Fruit fly (Drosophila melanogaster): ENCODE data around the gene CG43693.

CG43693 gene

dm6 chr3L:11051271-11051670 lies at the start of gene CG43693:
Gene CG43693 (minus strand): TSS chr3L:11051371.
- TF ChIP-seq CTCF (optimal IDR thresholded peaks at IDR 0.05), result no peak
- TF ChIP-seq CG8478 (optimal IDR thresholded peaks at IDR 0.05), result no peak

dm6 chr3L:11097982-11098663 lies 47.0 kb upstream of the CG43693 start, which contains the start of the genes Irbp18 and APP-BP1:
Gene Irbp18 (minus strand): TSS chr3L:11098186.
Gene APP-BP1 (plus strand): TSS chr3L:11098412.
- no peak for TF ChIP-seq CTCF (optimal IDR thresholded peaks at IDR 0.05)
- TF ChIP-seq CG8478 (optimal IDR thresholded peaks at IDR 0.05), result no peak

- TF ChIP-seq CTCF (optimal IDR thresholded peaks at IDR 0.05) (no peak), CG8478 (optimal IDR thresholded peaks at IDR 0.05) (no peak)
Measured at dm6 chr3L:11096195-11096908, 45.2 kb upstream of the CG43693 start, which contains the start of the genes CG46439, Iyd and CG33947. Gene CG46439 (minus strand): TSS chr3L:11096245. Gene Iyd (minus strand): TSS chr3L:11096245. Gene CG33947 (plus strand): TSS chr3L:11096496.

dm6 chr3L:11094279-11094678 lies 43.1 kb upstream of the CG43693 start:
- no peak for TF ChIP-seq CTCF (optimal IDR thresholded peaks at IDR 0.05)
- no peak for TF ChIP-seq CG8478 (optimal IDR thresholded peaks at IDR 0.05)

- TF ChIP-seq CG8478 (optimal IDR thresholded peaks at IDR 0.05) (no peak), CTCF (optimal IDR thresholded peaks at IDR 0.05) (peak in 1 of 2 experiments; percentile 2)
Measured at dm6 chr3L:11093046-11093520, 41.9 kb upstream of the CG43693 start, which contains the start of gene JIL-1. Gene JIL-1 (minus strand): TSS chr3L:11093193.

DNA sequence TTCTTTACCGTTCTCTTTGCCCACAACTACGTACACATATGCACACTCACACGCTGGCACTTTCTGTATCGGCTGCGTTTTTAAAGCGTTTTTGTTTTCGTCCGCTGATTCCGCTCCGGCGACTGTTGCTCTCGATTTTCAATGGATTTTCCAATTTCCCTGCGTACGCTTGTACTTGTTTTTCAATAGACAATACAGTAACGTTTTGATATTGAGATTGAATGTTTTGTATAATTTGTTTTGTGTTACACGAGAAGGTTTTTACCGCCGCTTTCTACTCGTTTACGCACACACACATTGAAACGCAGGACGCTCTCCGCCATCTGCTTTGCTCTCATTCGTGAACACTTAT lies 41.4 kb upstream of the CG43693 start:
- TF ChIP-seq CTCF (optimal IDR thresholded peaks at IDR 0.05) (no peak), CG8478 (optimal IDR thresholded peaks at IDR 0.05) (no peak)

- no peak for TF ChIP-seq CTCF (optimal IDR thresholded peaks at IDR 0.05)
- TF ChIP-seq CG8478 (optimal IDR thresholded peaks at IDR 0.05), result no peak
Measured at dm6 chr3L:11091943-11092609, 40.9 kb upstream of the CG43693 start.

DNA sequence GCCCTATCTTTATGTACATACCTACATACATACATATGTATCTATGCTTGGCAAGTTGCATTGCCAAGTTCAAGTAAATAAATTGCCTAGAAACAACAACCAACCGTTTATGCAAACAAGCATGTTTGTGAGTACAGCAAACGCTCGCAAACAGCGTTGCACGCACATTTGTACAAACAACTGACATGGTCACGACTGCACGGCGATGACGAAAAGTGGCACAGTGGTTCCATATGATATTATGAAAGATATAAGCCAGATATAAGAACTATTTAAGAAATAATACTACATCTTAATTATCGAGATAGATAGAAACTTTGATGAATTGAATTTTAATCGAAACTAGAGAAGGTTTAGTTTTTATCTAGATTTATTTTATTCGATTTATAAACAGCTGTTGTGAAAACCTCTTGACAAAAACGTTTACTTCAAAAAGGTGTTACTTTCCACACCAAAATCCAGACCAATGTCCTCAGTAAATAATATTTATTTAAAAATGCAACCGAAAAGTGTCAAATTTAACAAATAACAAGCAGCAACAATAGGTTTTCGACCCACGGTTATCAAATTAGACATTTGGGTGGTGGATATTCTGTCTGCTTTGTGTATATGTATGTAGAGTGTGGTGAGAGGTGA lies 38.8 kb upstream of the CG43693 start:
- no peak for TF ChIP-seq CTCF (optimal IDR thresholded peaks at IDR 0.05)
- TF ChIP-seq CG8478 (optimal IDR thresholded peaks at IDR 0.05), result no peak

- TF ChIP-seq CTCF (optimal IDR thresholded peaks at IDR 0.05), result no peak
- TF ChIP-seq CG8478 (optimal IDR thresholded peaks at IDR 0.05), result no peak
Measured at dm6 chr3L:11085810-11086209, 34.6 kb upstream of the CG43693 start.

DNA sequence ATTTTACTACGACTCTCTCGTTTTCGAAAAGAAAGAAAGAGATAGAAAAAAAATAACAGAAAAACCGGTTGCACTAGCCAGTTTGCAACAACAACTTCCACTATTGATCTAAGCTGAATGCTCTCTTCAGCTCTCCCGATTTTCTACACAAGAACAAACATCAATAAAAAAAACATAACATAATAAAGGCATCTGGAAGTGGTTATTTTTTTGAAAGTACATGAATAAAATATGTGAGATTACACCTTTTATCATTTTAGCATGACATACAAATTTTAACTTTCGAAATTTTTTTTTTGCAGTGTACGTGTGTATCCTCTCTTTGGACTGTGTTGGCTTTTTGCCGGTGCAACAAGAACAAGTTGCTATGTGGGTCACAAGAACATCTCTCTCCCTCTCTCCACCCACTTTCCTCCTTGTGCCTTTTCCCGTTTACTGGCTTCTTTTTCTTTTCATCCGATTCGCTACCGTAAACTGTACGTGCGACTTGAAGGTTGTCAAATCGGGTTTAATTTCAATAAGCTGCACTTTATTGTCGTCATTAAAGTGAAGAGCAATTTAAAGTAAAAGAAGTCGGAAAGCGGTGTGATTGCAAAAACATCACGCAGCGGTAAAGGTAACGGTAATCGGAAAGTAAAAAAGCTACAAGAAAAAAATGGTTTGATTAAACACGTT lies 33.5 kb upstream of the CG43693 start:
- TF ChIP-seq CTCF (optimal IDR thresholded peaks at IDR 0.05), result no peak
- no peak for TF ChIP-seq CG8478 (optimal IDR thresholded peaks at IDR 0.05)

dm6 chr3L:11083605-11084004 lies 32.4 kb upstream of the CG43693 start:
- TF ChIP-seq CTCF (optimal IDR thresholded peaks at IDR 0.05) (no peak), CG8478 (optimal IDR thresholded peaks at IDR 0.05) (no peak)

dm6 chr3L:11074043-11074853 lies 23.1 kb upstream of the CG43693 start, which contains the start of the genes Pfdn2 and Noc1:
Gene Pfdn2 (minus strand): TSS chr3L:11074388.
Gene Noc1 (plus strand): TSS chr3L:11074769.
- TF ChIP-seq CTCF (optimal IDR thresholded peaks at IDR 0.05), result no peak
- no peak for TF ChIP-seq CG8478 (optimal IDR thresholded peaks at IDR 0.05)

DNA sequence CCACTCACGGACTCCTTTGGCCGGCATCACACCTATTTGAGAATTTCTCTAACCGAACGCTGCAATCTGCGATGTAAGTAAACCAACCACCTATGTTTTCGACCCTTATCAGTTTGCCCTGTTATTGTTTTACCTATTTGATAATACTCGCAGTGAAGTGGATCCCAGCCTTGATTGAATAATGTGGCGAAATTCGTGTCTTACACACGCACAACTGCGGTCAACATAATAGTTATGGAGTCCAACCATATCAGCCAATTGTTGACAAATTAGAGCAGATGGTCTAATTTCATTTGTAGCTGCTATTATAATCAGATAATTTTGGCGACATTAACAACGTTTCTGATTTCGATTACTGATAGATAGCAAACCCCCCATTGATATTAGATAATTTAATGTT lies 19.9 kb upstream of the CG43693 start:
- no peak for TF ChIP-seq CTCF (optimal IDR thresholded peaks at IDR 0.05)
